Fruit fly (Drosophila melanogaster): ENCODE results near the gene CG31365.

DNA sequence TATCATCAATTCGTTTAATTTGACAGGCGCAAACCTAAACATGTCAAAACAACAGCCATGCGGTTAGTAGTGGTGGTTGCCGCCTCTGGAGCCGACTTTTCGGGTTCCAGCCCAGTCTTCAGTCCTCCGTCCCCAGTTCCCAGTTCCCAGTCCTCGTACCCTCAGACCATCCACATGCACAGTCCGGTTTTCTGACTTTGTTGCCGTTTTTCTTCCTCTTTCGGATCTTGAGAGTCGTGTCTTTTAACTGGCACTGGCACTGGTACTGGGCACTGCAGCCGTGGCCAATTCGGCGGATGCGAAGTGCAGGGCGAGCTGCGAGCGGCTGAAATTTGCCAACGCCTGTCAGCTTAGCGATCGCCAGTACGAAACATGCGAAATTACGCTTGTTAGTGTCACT, 6.1 kb upstream of the CG31365 start:
- TF ChIP-seq Dfd (GFP tag; optimal IDR thresholded peaks at IDR 0.05) = no peak
- no peak for TF ChIP-seq Abd-B (GFP tag; optimal IDR thresholded peaks at IDR 0.05)
- no peak for TF ChIP-seq h (GFP tag; optimal IDR thresholded peaks at IDR 0.05)
- TF ChIP-seq Myc (optimal IDR thresholded peaks at IDR 0.05) = no peak
- no peak for TF ChIP-seq Rel (GFP tag; optimal IDR thresholded peaks at IDR 0.05)
- no peak for TF ChIP-seq Rel (tag; optimal IDR thresholded peaks at IDR 0.05)
- no peak for TF ChIP-seq sv (GFP tag; optimal IDR thresholded peaks at IDR 0.05)
- TF ChIP-seq pan (optimal IDR thresholded peaks at IDR 0.05) = no peak
- TF ChIP-seq fru (GFP tag; optimal IDR thresholded peaks at IDR 0.05) = no peak
- no peak for TF ChIP-seq CG9705 (GFP tag; optimal IDR thresholded peaks at IDR 0.05)
- no peak for TF ChIP-seq dmrt93B (GFP tag; optimal IDR thresholded peaks at IDR 0.05)
- no peak for TF ChIP-seq N (GFP tag; optimal IDR thresholded peaks at IDR 0.05)
- TF ChIP-seq psq (GFP tag; optimal IDR thresholded peaks at IDR 0.05) = no peak
- no peak for TF ChIP-seq Hnf4 (GFP tag; optimal IDR thresholded peaks at IDR 0.05)
